Fruit fly (Drosophila melanogaster): ENCODE data around the gene Gss2.
A peak's percentile ranks its signal among the peaks of the same experiment; 100 is the strongest.

The Gss2 gene

dm6 chrX:17850179-17850578 is 49.3 kb upstream of the Gss2 start, which contains the start of the genes CG15814 and Spt7 (continued):
- TF ChIP-seq CG9437 (GFP tag; optimal IDR thresholded peaks at IDR 0.05), result no peak
- TF ChIP-seq Hsf (GFP tag; optimal IDR thresholded peaks at IDR 0.05), result peak; percentile 15
- peak; percentile 13 for TF ChIP-seq CG9817 (tag; optimal IDR thresholded peaks at IDR 0.05)
- peak; percentile 48 for TF ChIP-seq CG13296 (GFP tag; optimal IDR thresholded peaks at IDR 0.05)
- no peak for TF ChIP-seq Kr (GFP tag; optimal IDR thresholded peaks at IDR 0.05)
- TF ChIP-seq twi (tag; optimal IDR thresholded peaks at IDR 0.05), result peak; percentile 27
- TF ChIP-seq Side (GFP tag; optimal IDR thresholded peaks at IDR 0.05), result no peak
- peak; percentile 15 for TF ChIP-seq CG18764 (GFP tag; optimal IDR thresholded peaks at IDR 0.05)
- 0 out of 2 replicates have a peak, but pooled peaks have one; percentile 24 for TF ChIP-seq Xrp1 (GFP tag; IDR thresholded peaks at IDR 0.05)
- peak; percentile 78 for TF ChIP-seq CG1603 (tag; optimal IDR thresholded peaks at IDR 0.05)
- TF ChIP-seq da (GFP tag; optimal IDR thresholded peaks at IDR 0.05), result no peak
- TF ChIP-seq Asciz (GFP tag; optimal IDR thresholded peaks at IDR 0.05), result no peak
- peak; percentile 76 for TF ChIP-seq bigmax (GFP tag; optimal IDR thresholded peaks at IDR 0.05)
- TF ChIP-seq abd-A (tag; optimal IDR thresholded peaks at IDR 0.05), result no peak
- peak; percentile 40 for TF ChIP-seq CG7987 (GFP tag; optimal IDR thresholded peaks at IDR 0.05)
- TF ChIP-seq CG12236 (GFP tag; optimal IDR thresholded peaks at IDR 0.05), result peak; percentile 37
- TF ChIP-seq CG12942 (GFP tag; optimal IDR thresholded peaks at IDR 0.05), result no peak
- no peak for TF ChIP-seq CG12071 (GFP tag; optimal IDR thresholded peaks at IDR 0.05)
- TF ChIP-seq odd (GFP tag; optimal IDR thresholded peaks at IDR 0.05), result peak; percentile 2
- peak in 1 of 2 experiments; percentile 55 for TF ChIP-seq insv (GFP tag; optimal IDR thresholded peaks at IDR 0.05)
- TF ChIP-seq CG3407 (GFP tag; optimal IDR thresholded peaks at IDR 0.05), result peak; percentile 43
- no peak for TF ChIP-seq Xbp1 (GFP tag; optimal IDR thresholded peaks at IDR 0.05)
- peak; percentile 16 for TF ChIP-seq lilli (GFP tag; optimal IDR thresholded peaks at IDR 0.05)
- TF ChIP-seq gem (tag; optimal IDR thresholded peaks at IDR 0.05), result no peak
- no peak for TF ChIP-seq Nf-YB (GFP tag; optimal IDR thresholded peaks at IDR 0.05)
- no peak for TF ChIP-seq dan (GFP tag; IDR thresholded peaks at IDR 0.05)
- peak; percentile 74 for TF ChIP-seq tna (GFP tag; IDR thresholded peaks at IDR 0.05; ENCODE audit: partially characterized antibody)
- no peak for TF ChIP-seq Spps (tag; optimal IDR thresholded peaks at IDR 0.05)
- TF ChIP-seq CG4730 (GFP tag; IDR thresholded peaks at IDR 0.05), result no peak
- no peak for TF ChIP-seq CG10959 (GFP tag; IDR thresholded peaks at IDR 0.05)
- TF ChIP-seq CG4404 (GFP tag; IDR thresholded peaks at IDR 0.05), result no peak
- no peak for TF ChIP-seq peb (GFP tag; IDR thresholded peaks at IDR 0.05)
- TF ChIP-seq eve (GFP tag; optimal IDR thresholded peaks at IDR 0.05), result no peak
- TF ChIP-seq CG14860 (GFP tag; IDR thresholded peaks at IDR 0.05; ENCODE audit: partially characterized antibody), result peak; percentile 77
- TF ChIP-seq mirr (GFP tag; optimal IDR thresholded peaks at IDR 0.05), result peak; percentile 40
- no peak for TF ChIP-seq C15 (GFP tag; IDR thresholded peaks at IDR 0.05)
- TF ChIP-seq onecut (GFP tag; IDR thresholded peaks at IDR 0.05), result peak; percentile 16; the same call in 1 of the 2 replicates
- peak; percentile 21; the same call in 1 of the 2 replicates for TF ChIP-seq CG9932 (GFP tag; IDR thresholded peaks at IDR 0.05)
- TF ChIP-seq Fer1 (GFP tag; optimal IDR thresholded peaks at IDR 0.05), result peak; percentile 66
- TF ChIP-seq D19B (GFP tag; optimal IDR thresholded peaks at IDR 0.05), result no peak
- no peak for TF ChIP-seq CG10462 (GFP tag; optimal IDR thresholded peaks at IDR 0.05)
- TF ChIP-seq CoRest (tag; optimal IDR thresholded peaks at IDR 0.05), result peak; percentile 36
- TF ChIP-seq prd (optimal IDR thresholded peaks at IDR 0.05), result no peak
- TF ChIP-seq prd (GFP tag; IDR thresholded peaks at IDR 0.05), result 0 out of 3 replicates have a peak, but pooled peaks have one; percentile 34
- no peak for TF ChIP-seq shn (GFP tag; optimal IDR thresholded peaks at IDR 0.05)
- peak; percentile 23 for TF ChIP-seq lbe (GFP tag; optimal IDR thresholded peaks at IDR 0.05)
- no peak for TF ChIP-seq cad (GFP tag; optimal IDR thresholded peaks at IDR 0.05)
- TF ChIP-seq CG3995 (GFP tag; optimal IDR thresholded peaks at IDR 0.05), result peak; percentile 61
- peak; percentile 4 for TF ChIP-seq CG12299 (tag; optimal IDR thresholded peaks at IDR 0.05)
- no peak for TF ChIP-seq CG17912 (GFP tag; optimal IDR thresholded peaks at IDR 0.05)
- TF ChIP-seq Med (GFP tag), result peak; percentile 94
- no peak for TF ChIP-seq Lpt (GFP tag; optimal IDR thresholded peaks at IDR 0.05)
